Worm (Caenorhabditis elegans) whole organism, L4 larva: ENCODE results near the gene H25P19.1.

Experiments
- ceh-20 ChIP-seq: fragments of 200-800 bp; sonication (Bioruptor generic); IDR thresholded peaks from 2 replicates; pipeline ENCODE4 v1.3.6; 2022; ENCODE audit warnings: missing genetic modification reagents, missing genetic modification characterization, missing compliant biosample characterization
- egl-27 ChIP-seq: sonication (generic microtip); optimal IDR thresholded peaks from 3 replicates; lab custom pipeline; 2017; ENCODE audit warnings: missing biosample characterization, missing genetic modification reagents, missing genetic modification characterization
- lin-1 ChIP-seq: fragments of 200-800 bp; sonication (Bioruptor generic); IDR thresholded peaks from 2 replicates; pipeline ENCODE4 v1.3.6; 2022; ENCODE audit warnings: missing genetic modification reagents, missing genetic modification characterization, missing compliant biosample characterization
- lin-38 ChIP-seq: fragments of 200-800 bp; sonication (Bioruptor generic); IDR thresholded peaks from 2 replicates; pipeline ENCODE4 v1.3.6; 2022; ENCODE audit warnings: missing genetic modification reagents, missing genetic modification characterization, missing compliant biosample characterization
- nhr-28 ChIP-seq: fragments of 150-350 bp; optimal IDR thresholded peaks from 2 replicates; lab custom pipeline; 2014; ENCODE audit warnings: missing biosample characterization, missing genetic modification characterization
- nhr-6 ChIP-seq: fragments of 150-350 bp; optimal IDR thresholded peaks from 2 replicates; lab custom pipeline; 2014; ENCODE audit warnings: missing biosample characterization, missing genetic modification characterization
- spr-1 ChIP-seq: sonication (generic microtip); optimal IDR thresholded peaks from 2 replicates; lab custom pipeline; 2016; ENCODE audit warnings: mild to moderate bottlenecking, missing genetic modification characterization, missing compliant biosample characterization
- unc-62 ChIP-seq, 3 experiments: fragments of 150-350 bp in 1 of 3; sonication (generic microtip); optimal IDR thresholded peaks in 2 of 3; peaks in 1 of 3; 1 replicate in 1 of 3; 2 replicates in 2 of 3; lab custom pipeline; 2014 to 2017; ENCODE audit warnings: missing biosample characterization in 3 of 3, missing genetic modification characterization in 3 of 3, missing genetic modification reagents in 3 of 3, missing genotype in 1 of 3
- ztf-11 ChIP-seq: fragments of 150-350 bp; optimal IDR thresholded peaks from 2 replicates; lab custom pipeline; 2014; ENCODE audit warnings: missing biosample characterization, missing genetic modification characterization

DNA sequence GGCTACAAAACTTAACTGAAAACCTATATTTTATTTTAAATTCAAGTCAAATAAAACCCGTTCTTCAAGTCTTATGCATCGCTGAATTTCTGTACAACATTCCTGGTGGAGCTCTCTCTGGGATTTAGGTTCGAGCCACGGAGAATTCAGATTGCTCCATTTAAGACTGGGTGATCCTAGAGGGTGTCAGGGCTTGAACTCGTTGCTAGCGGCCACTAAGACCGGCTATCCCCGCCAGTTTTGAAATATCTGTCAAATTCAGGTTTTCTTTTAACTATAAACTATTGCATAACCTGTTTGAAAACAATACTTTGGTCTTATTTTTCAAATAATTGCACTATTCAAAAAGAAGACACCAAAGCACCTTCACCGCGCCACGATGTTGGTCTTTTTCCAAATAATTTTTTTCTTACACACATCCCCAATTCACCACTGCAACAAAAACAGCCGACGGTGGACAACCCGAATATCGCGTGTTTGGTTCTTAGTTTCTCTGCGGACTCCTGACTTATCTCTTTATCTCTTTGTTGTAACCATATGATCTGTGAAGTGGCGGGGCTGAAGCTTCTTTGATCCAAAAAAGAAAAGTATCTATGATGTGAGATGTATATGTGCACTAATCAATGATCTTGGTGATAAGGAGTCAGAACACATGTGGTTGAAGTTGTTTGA lies 41.5 kb downstream of the H25P19.1 start:
- TF ChIP-seq ceh-20 (GFP tag; lab: Robert Waterston, UW), result no peak; the same call in 1 of the 2 replicates
- no peak for TF ChIP-seq ztf-11 (tag; lab: Kevin White, UChicago)
- peak; percentile 13; the same call in 1 of the 2 replicates for TF ChIP-seq lin-38 (GFP tag; lab: Robert Waterston, UW)
- TF ChIP-seq unc-62 (GFP tag; optimal IDR thresholded peaks at IDR 0.05 in 1 of 2; lab: Kevin White, UChicago), result no peak
- TF ChIP-seq unc-62 (tag; optimal IDR thresholded peaks at IDR 0.05; lab: Kevin White, UChicago), result no peak
- TF ChIP-seq lin-1 (GFP tag; lab: Robert Waterston, UW), result no peak
- TF ChIP-seq nhr-6 (tag; lab: Kevin White, UChicago), result no peak
- TF ChIP-seq spr-1 (tag; lab: Kevin White, UChicago), result peak; percentile 57
- TF ChIP-seq nhr-28 (tag; lab: Kevin White, UChicago), result peak; percentile 68
- no peak for TF ChIP-seq egl-27 (tag; lab: Kevin White, UChicago)
